Fruit fly (Drosophila melanogaster): ENCODE measurements around the gene PolZ2.
A peak's percentile ranks its signal among the peaks of the same experiment; 100 is the strongest.

Gene PolZ2

DNA sequence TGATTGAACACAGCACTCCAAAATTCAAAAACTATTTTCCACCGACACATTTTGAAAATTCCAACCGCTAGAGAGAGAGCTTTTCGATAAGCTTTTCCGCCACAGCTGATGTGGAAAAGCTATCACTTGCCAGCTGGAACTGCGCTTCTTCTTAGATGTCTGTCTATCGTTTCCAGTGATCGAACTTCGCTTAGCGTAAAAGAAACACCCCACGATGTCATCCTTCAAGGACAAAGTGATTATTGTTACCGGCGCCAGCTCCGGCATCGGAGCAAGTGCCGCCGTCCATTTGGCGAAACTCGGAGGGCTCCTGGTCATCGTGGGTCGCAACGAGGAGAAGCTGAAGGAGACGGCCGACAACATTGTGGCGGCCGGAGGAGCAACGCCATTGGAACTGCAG, 43.5 kb downstream of the PolZ2 start, which contains the start of gene CG31549 (continued):
- TF ChIP-seq CG2875 (GFP tag; optimal IDR thresholded peaks at IDR 0.05) (no peak), Dad (GFP tag; optimal IDR thresholded peaks at IDR 0.05) (no peak), unc-4 (GFP tag; IDR thresholded peaks at IDR 0.05; ENCODE audit: partially characterized antibody) (0 out of 2 replicates have a peak, but pooled peaks have one; percentile 36), Lim3 (GFP tag; IDR thresholded peaks at IDR 0.05) (no peak), gcm (GFP tag; optimal IDR thresholded peaks at IDR 0.05) (no peak), Dll (GFP tag; IDR thresholded peaks at IDR 0.05; ENCODE audit: partially characterized antibody) (peak; percentile 43; the same call in 2 of the 4 replicates), CG12219 (GFP tag; optimal IDR thresholded peaks at IDR 0.05) (no peak), ab (GFP tag; optimal IDR thresholded peaks at IDR 0.05) (no peak), Lpt (GFP tag; optimal IDR thresholded peaks at IDR 0.05) (no peak), Aef1 (GFP tag; IDR thresholded peaks at IDR 0.05) (no peak), ase (GFP tag; IDR thresholded peaks at IDR 0.05) (no peak), CG15514 (GFP tag; optimal IDR thresholded peaks at IDR 0.05) (peak; percentile 32), E2f2 (GFP tag; IDR thresholded peaks at IDR 0.05) (peak; percentile 54), Mad (GFP tag; optimal IDR thresholded peaks at IDR 0.05) (no peak), HHEX (GFP tag; optimal IDR thresholded peaks at IDR 0.05) (no peak), C15 (GFP tag; IDR thresholded peaks at IDR 0.05) (no peak), sqz (GFP tag; optimal IDR thresholded peaks at IDR 0.05) (no peak), CG3281 (GFP tag; optimal IDR thresholded peaks at IDR 0.05) (no peak), usp (GFP tag; optimal IDR thresholded peaks at IDR 0.05) (no peak), vfl (GFP tag; optimal IDR thresholded peaks at IDR 0.05) (no peak), gsb-n (tag; optimal IDR thresholded peaks at IDR 0.05) (no peak), H2.0 (GFP tag; IDR thresholded peaks at IDR 0.05) (no peak), Myb (GFP tag; optimal IDR thresholded peaks at IDR 0.05) (peak; percentile 87), nerfin-1 (tag; optimal IDR thresholded peaks at IDR 0.05) (no peak), TFAM (GFP tag; optimal IDR thresholded peaks at IDR 0.05) (no peak), Eip74EF (GFP tag; optimal IDR thresholded peaks at IDR 0.05) (no peak), CG14441 (GFP tag; IDR thresholded peaks at IDR 0.05) (no peak), CG17802 (tag; optimal IDR thresholded peaks at IDR 0.05) (no peak), unpg (GFP tag; optimal IDR thresholded peaks at IDR 0.05) (no peak), CG4707 (GFP tag; optimal IDR thresholded peaks at IDR 0.05) (no peak), maf-S (GFP tag; optimal IDR thresholded peaks at IDR 0.05) (no peak), CG6654 (GFP tag; optimal IDR thresholded peaks at IDR 0.05) (no peak), CG3407 (GFP tag; optimal IDR thresholded peaks at IDR 0.05) (no peak), jumu (GFP tag; optimal IDR thresholded peaks at IDR 0.05) (no peak), CG1832 (GFP tag; optimal IDR thresholded peaks at IDR 0.05) (no peak), Dip3 (GFP tag; optimal IDR thresholded peaks at IDR 0.05) (no peak), CG7928 (GFP tag; optimal IDR thresholded peaks at IDR 0.05) (no peak), CG12104 (GFP tag; optimal IDR thresholded peaks at IDR 0.05) (no peak), pzg (GFP tag; optimal IDR thresholded peaks at IDR 0.05) (peak; percentile 28), CG7786 (GFP tag; optimal IDR thresholded peaks at IDR 0.05) (no peak), CG10959 (GFP tag; IDR thresholded peaks at IDR 0.05) (no peak), ftz-f1 (GFP tag; optimal IDR thresholded peaks at IDR 0.05) (peak; percentile 57), onecut (GFP tag; IDR thresholded peaks at IDR 0.05) (no peak), CG30020 (tag; optimal IDR thresholded peaks at IDR 0.05) (no peak), pros (GFP tag; optimal IDR thresholded peaks at IDR 0.05) (no peak), hkb (optimal IDR thresholded peaks at IDR 0.05) (no peak), hkb (GFP tag; IDR thresholded peaks at IDR 0.05) (no peak), Med (GFP tag) (peak; percentile 80), tap (tag; optimal IDR thresholded peaks at IDR 0.05) (no peak), disco-r (GFP tag; optimal IDR thresholded peaks at IDR 0.05) (no peak), br (optimal IDR thresholded peaks at IDR 0.05) (no peak), CG1647 (GFP tag; optimal IDR thresholded peaks at IDR 0.05) (no peak), nau (GFP tag; optimal IDR thresholded peaks at IDR 0.05) (no peak)

Measured in whole organism, embryonic.